Worm (Caenorhabditis elegans) whole organism, L3 larva: ENCODE data around the gene Y54F10AR.2.

Experiments
- R02D3.7 ChIP-seq: fragments of 150-350 bp; optimal IDR thresholded peaks from 2 replicates; lab custom pipeline; 2014; ENCODE audit warnings: missing biosample characterization, missing genetic modification characterization
- ZK546.5 ChIP-seq: sonication (generic microtip); optimal IDR thresholded peaks from 2 replicates; lab custom pipeline; 2017; ENCODE audit warnings: missing biosample characterization, missing genetic modification characterization
- aly-2 ChIP-seq: fragments of 150-350 bp; optimal IDR thresholded peaks from 2 replicates; lab custom pipeline; 2014; ENCODE audit warnings: missing biosample characterization, missing genetic modification characterization
- ama-1 ChIP-seq: fragments of 150-350 bp; optimal IDR thresholded peaks from 2 replicates; lab custom pipeline; 2018
- ceh-16 ChIP-seq: sonication (generic microtip); optimal IDR thresholded peaks from 2 replicates; lab custom pipeline; 2017; ENCODE audit warnings: missing biosample characterization, missing genetic modification characterization
- ceh-28 ChIP-seq: fragments of 150-350 bp; optimal IDR thresholded peaks from 2 replicates; lab custom pipeline; 2014; ENCODE audit warnings: missing biosample characterization, missing genetic modification reagents, missing genetic modification characterization
- ceh-82 ChIP-seq: fragments of 150-350 bp; optimal IDR thresholded peaks from 2 replicates; lab custom pipeline; 2014; ENCODE audit warnings: missing biosample characterization, missing genetic modification characterization
- ceh-9 ChIP-seq: sonication (generic microtip); optimal IDR thresholded peaks from 2 replicates; lab custom pipeline; 2018; ENCODE audit warnings: missing biosample characterization, missing genetic modification characterization
- daf-12 ChIP-seq: fragments of 150-350 bp; optimal IDR thresholded peaks from 2 replicates; lab custom pipeline; 2014; ENCODE audit warnings: missing biosample characterization, missing genetic modification reagents, missing genetic modification characterization
- egl-27 ChIP-seq: sonication (generic microtip); optimal IDR thresholded peaks from 4 replicates; lab custom pipeline; 2017; ENCODE audit warnings: missing biosample characterization, missing genetic modification reagents, missing genetic modification characterization
- egl-5 ChIP-seq: fragments of 150-350 bp; optimal IDR thresholded peaks from 2 replicates; lab custom pipeline; 2017; ENCODE audit warnings: missing biosample characterization, missing genetic modification reagents, missing genetic modification characterization, inconsistent platforms
- elt-1 ChIP-seq: fragments of 150-350 bp; optimal IDR thresholded peaks from 2 replicates; lab custom pipeline; 2014; ENCODE audit warnings: missing biosample characterization, missing genetic modification characterization
- elt-2 ChIP-seq: sonication (generic microtip); optimal IDR thresholded peaks from 2 replicates; lab custom pipeline; 2016; ENCODE audit warnings: missing genetic modification reagents, mild to moderate bottlenecking, missing genetic modification characterization, missing compliant biosample characterization
- elt-3 ChIP-seq, 3 experiments: fragments of 150-350 bp in 1 of 3; sonication (generic microtip) in 2 of 3; optimal IDR thresholded peaks; 2 replicates in 2 of 3; 4 replicates in 1 of 3; lab custom pipeline; 2014 to 2017; ENCODE audit warnings: missing biosample characterization in 3 of 3, missing genetic modification characterization in 3 of 3
- eor-1 ChIP-seq, 2 experiments: fragments of 150-350 bp; optimal IDR thresholded peaks; 2 replicates each; lab custom pipeline; 2014 to 2018; ENCODE audit warnings: missing biosample characterization in 2 of 2, missing genetic modification characterization in 2 of 2
- fkh-10 ChIP-seq: sonication (generic microtip); optimal IDR thresholded peaks from 2 replicates; lab custom pipeline; 2017; ENCODE audit warnings: missing biosample characterization, missing genetic modification reagents, missing genetic modification characterization
- fkh-2 ChIP-seq: fragments of 150-350 bp; optimal IDR thresholded peaks from 2 replicates; lab custom pipeline; 2014; ENCODE audit warnings: missing biosample characterization, missing genetic modification reagents, missing genetic modification characterization
- fos-1 ChIP-seq: fragments of 150-350 bp; optimal IDR thresholded peaks from 2 replicates; lab custom pipeline; 2014; ENCODE audit warnings: missing biosample characterization, missing genetic modification characterization
- hmg-11 ChIP-seq: sonication (generic microtip); optimal IDR thresholded peaks from 2 replicates; lab custom pipeline; 2016; ENCODE audit warnings: missing genetic modification characterization, missing compliant biosample characterization
- jun-1 ChIP-seq: fragments of 150-350 bp; optimal IDR thresholded peaks from 2 replicates; lab custom pipeline; 2014; ENCODE audit warnings: missing biosample characterization, missing genetic modification reagents, missing genetic modification characterization
- lin-15B ChIP-seq: fragments of 150-350 bp; optimal IDR thresholded peaks from 2 replicates; lab custom pipeline; 2014; ENCODE audit warnings: missing biosample characterization, missing genetic modification characterization
- lin-39 ChIP-seq: fragments of 150-350 bp; optimal IDR thresholded peaks from 2 replicates; lab custom pipeline; 2018; ENCODE audit warnings: missing biosample characterization, missing genetic modification reagents, missing genetic modification characterization
- lsy-12 ChIP-seq: sonication (generic microtip); optimal IDR thresholded peaks from 2 replicates; lab custom pipeline; 2016; ENCODE audit warnings: mild to moderate bottlenecking, missing genetic modification characterization, missing compliant biosample characterization
- mdl-1 ChIP-seq: fragments of 150-350 bp; optimal IDR thresholded peaks from 2 replicates; lab custom pipeline; 2014; ENCODE audit warnings: missing biosample characterization, missing genetic modification characterization
- mml-1 ChIP-seq: fragments of 150-350 bp; sonication (generic microtip); optimal IDR thresholded peaks from 3 replicates; lab custom pipeline; 2014; ENCODE audit warnings: missing biosample characterization, missing genetic modification characterization
- nfya-1 ChIP-seq: sonication (generic microtip); optimal IDR thresholded peaks from 2 replicates; lab custom pipeline; 2017; ENCODE audit warnings: missing genetic modification characterization, mild to moderate bottlenecking, missing compliant biosample characterization, antibody characterized with exemption, moderate library complexity; ENCODE audit not compliant: insufficient read depth
- nhr-11 ChIP-seq: fragments of 150-350 bp; optimal IDR thresholded peaks from 2 replicates; lab custom pipeline; 2014; ENCODE audit warnings: missing biosample characterization, missing genetic modification characterization
- nhr-12 ChIP-seq: fragments of 150-350 bp; optimal IDR thresholded peaks from 2 replicates; lab custom pipeline; 2014; ENCODE audit warnings: missing biosample characterization, missing genetic modification characterization
- nhr-23 ChIP-seq: fragments of 150-350 bp; optimal IDR thresholded peaks from 2 replicates; lab custom pipeline; 2014; ENCODE audit warnings: missing biosample characterization, missing genetic modification reagents, missing genetic modification characterization
- nhr-237 ChIP-seq: fragments of 150-350 bp; optimal IDR thresholded peaks from 2 replicates; lab custom pipeline; 2014; ENCODE audit warnings: missing biosample characterization, missing genetic modification characterization
- nhr-25 ChIP-seq: sonication (generic microtip); optimal IDR thresholded peaks from 2 replicates; lab custom pipeline; 2017; ENCODE audit warnings: missing biosample characterization, missing genetic modification characterization
- nhr-28 ChIP-seq: fragments of 150-350 bp; optimal IDR thresholded peaks from 2 replicates; lab custom pipeline; 2014; ENCODE audit warnings: missing biosample characterization, missing genetic modification characterization
- nhr-43 ChIP-seq: sonication (generic microtip); optimal IDR thresholded peaks from 2 replicates; lab custom pipeline; 2016; ENCODE audit warnings: mild to moderate bottlenecking, missing genetic modification characterization, missing compliant biosample characterization; ENCODE audit not compliant: poor library complexity, severe bottlenecking
- nhr-67 ChIP-seq: fragments of 150-350 bp; optimal IDR thresholded peaks from 2 replicates; lab custom pipeline; 2014; ENCODE audit warnings: missing biosample characterization, missing genetic modification characterization
- nhr-76 ChIP-seq: fragments of 150-350 bp; sonication (generic microtip); optimal IDR thresholded peaks from 5 replicates; lab custom pipeline; 2014; ENCODE audit warnings: missing biosample characterization, missing genetic modification characterization
- nhr-77 ChIP-seq: fragments of 150-350 bp; optimal IDR thresholded peaks from 2 replicates; lab custom pipeline; 2014; ENCODE audit warnings: missing biosample characterization, missing genetic modification characterization
- pha-4 ChIP-seq: fragments of 150-350 bp; optimal IDR thresholded peaks from 2 replicates; lab custom pipeline; 2014; ENCODE audit warnings: missing biosample characterization, missing genetic modification reagents, missing genetic modification characterization
- pqm-1 ChIP-seq: fragments of 150-350 bp; optimal IDR thresholded peaks from 2 replicates; lab custom pipeline; 2017; ENCODE audit warnings: missing biosample characterization, missing genetic modification characterization, inconsistent platforms
- sea-2 ChIP-seq: fragments of 150-350 bp; sonication (generic microtip); optimal IDR thresholded peaks from 4 replicates; lab custom pipeline; 2014; ENCODE audit warnings: missing biosample characterization, missing genetic modification reagents, missing genetic modification characterization
- skn-1 ChIP-seq: fragments of 150-350 bp; optimal IDR thresholded peaks from 2 replicates; lab custom pipeline; 2014; ENCODE audit warnings: missing biosample characterization, missing genetic modification characterization
- snpc-4 ChIP-seq: fragments of 150-350 bp; optimal IDR thresholded peaks from 2 replicates; lab custom pipeline; 2014; ENCODE audit warnings: missing biosample characterization, missing genetic modification characterization
- tbx-2 ChIP-seq: sonication (generic microtip); optimal IDR thresholded peaks from 2 replicates; lab custom pipeline; 2016; ENCODE audit warnings: mild to moderate bottlenecking, missing genetic modification characterization, missing compliant biosample characterization
- unc-39 ChIP-seq: sonication (generic microtip); optimal IDR thresholded peaks from 4 replicates; lab custom pipeline; 2017; ENCODE audit warnings: missing biosample characterization, missing genetic modification characterization
- unc-62 ChIP-seq: fragments of 150-350 bp; sonication (generic microtip); optimal IDR thresholded peaks from 4 replicates; lab custom pipeline; 2014; ENCODE audit warnings: missing biosample characterization, missing genetic modification reagents, missing genetic modification characterization
- zag-1 ChIP-seq: fragments of 150-350 bp; optimal IDR thresholded peaks from 2 replicates; lab custom pipeline; 2014; ENCODE audit warnings: missing biosample characterization, missing genetic modification characterization
- ztf-11 ChIP-seq: fragments of 150-350 bp; optimal IDR thresholded peaks from 2 replicates; lab custom pipeline; 2014; ENCODE audit warnings: missing biosample characterization, missing genetic modification characterization
- ztf-4 ChIP-seq: fragments of 150-350 bp; optimal IDR thresholded peaks from 2 replicates; lab custom pipeline; 2014; ENCODE audit warnings: missing biosample characterization, missing genetic modification characterization

Y54F10AR.2 gene

DNA sequence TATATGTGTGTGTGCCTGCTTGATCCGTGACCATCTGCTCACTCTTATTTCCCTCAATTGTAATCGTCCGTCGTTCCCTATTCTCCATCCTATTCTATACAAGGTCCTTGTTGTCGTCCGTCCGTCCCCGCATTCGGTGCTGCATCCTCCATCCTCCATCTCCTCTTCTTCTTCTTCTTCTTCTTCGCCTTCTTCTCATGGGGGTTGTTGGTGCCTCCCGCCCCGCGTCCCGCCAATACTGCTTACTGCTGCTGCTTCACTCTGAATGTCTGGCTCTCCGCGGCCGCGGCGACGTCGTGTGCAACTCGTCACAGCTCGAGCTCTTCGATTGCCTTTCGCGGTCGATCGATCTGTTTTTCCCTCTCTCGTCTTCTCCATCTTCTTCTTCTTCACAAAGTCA, 36.2 kb downstream of the Y54F10AR.2 start:
- TF ChIP-seq lin-15B (peak; percentile 17), nfya-1 (peak; percentile 59), egl-27 (tag; lab: Kevin White, UChicago) (no peak), ceh-16 (tag; lab: Kevin White, UChicago) (no peak), nhr-25 (tag; lab: Kevin White, UChicago) (no peak), daf-12 (tag; lab: Kevin White, UChicago) (no peak), ama-1 (lab: Kevin White, UChicago) (no peak), nhr-76 (tag; lab: Kevin White, UChicago) (no peak), snpc-4 (peak; percentile 31), nhr-67 (tag; lab: Kevin White, UChicago) (no peak), lin-39 (tag; lab: Kevin White, UChicago) (peak; percentile 69), pqm-1 (no peak), ceh-9 (tag; lab: Kevin White, UChicago) (no peak), zag-1 (tag; lab: Kevin White, UChicago) (no peak), eor-1 (tag; optimal IDR thresholded peaks at IDR 0.05; lab: Kevin White, UChicago) (no peak), fkh-10 (no peak), R02D3.7 (tag; lab: Kevin White, UChicago) (no peak), nhr-12 (no peak), skn-1 (tag; lab: Kevin White, UChicago) (no peak), hmg-11 (tag; lab: Kevin White, UChicago) (peak; percentile 51), egl-5 (tag; lab: Kevin White, UChicago) (no peak)

DNA sequence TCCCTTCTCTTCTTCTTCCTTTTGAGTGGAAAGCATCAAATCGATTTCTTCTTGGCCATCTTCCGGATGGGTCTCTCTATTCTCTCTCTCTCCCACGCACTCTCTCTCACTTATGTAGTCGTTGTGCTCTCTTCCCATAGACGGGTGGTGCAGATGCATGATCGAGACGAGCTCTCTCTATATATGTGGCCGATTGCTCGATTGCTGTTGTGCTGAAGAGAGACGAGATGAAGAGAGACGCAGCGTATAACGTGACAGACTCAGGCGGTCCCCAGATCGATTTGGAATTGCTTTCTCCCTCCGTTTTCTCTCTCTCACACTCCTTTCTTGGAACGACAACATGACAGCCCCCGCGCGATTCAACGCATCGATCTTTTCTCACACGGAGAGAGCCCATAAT, 38.6 kb downstream of the Y54F10AR.2 start:
- no peak for TF ChIP-seq fkh-2 (tag; lab: Kevin White, UChicago)
- no peak for TF ChIP-seq eor-1 (tag; optimal IDR thresholded peaks at IDR 0.05; lab: Kevin White, UChicago)
- TF ChIP-seq nhr-28 (tag; lab: Kevin White, UChicago), result no peak
- TF ChIP-seq ceh-9 (tag; lab: Kevin White, UChicago), result no peak
- no peak for TF ChIP-seq ztf-11 (tag; lab: Kevin White, UChicago)
- TF ChIP-seq daf-12 (tag; lab: Kevin White, UChicago), result no peak
- no peak for TF ChIP-seq nhr-77 (tag; lab: Kevin White, UChicago)
- TF ChIP-seq tbx-2 (tag; lab: Kevin White, UChicago), result peak; percentile 43
- no peak for TF ChIP-seq nhr-23 (tag; lab: Kevin White, UChicago)
- TF ChIP-seq nhr-237, result no peak
- TF ChIP-seq ceh-16 (tag; lab: Kevin White, UChicago), result no peak
- TF ChIP-seq egl-27 (tag; lab: Kevin White, UChicago), result no peak
- peak; percentile 8 for TF ChIP-seq nhr-11 (tag; lab: Kevin White, UChicago)
- TF ChIP-seq pha-4 (tag; lab: Kevin White, UChicago), result no peak
- TF ChIP-seq snpc-4, result no peak
- TF ChIP-seq aly-2 (tag; lab: Kevin White, UChicago), result no peak
- TF ChIP-seq nhr-43 (tag; lab: Kevin White, UChicago), result no peak
- TF ChIP-seq mdl-1 (tag; lab: Kevin White, UChicago), result no peak
- TF ChIP-seq lin-15B, result peak; percentile 7
- TF ChIP-seq ZK546.5, result no peak
- no peak for TF ChIP-seq elt-3 (tag; optimal IDR thresholded peaks at IDR 0.05; lab: Kevin White, UChicago)
- TF ChIP-seq ztf-4 (tag; lab: Kevin White, UChicago), result no peak
- no peak for TF ChIP-seq elt-1
- TF ChIP-seq fkh-10, result no peak
- no peak for TF ChIP-seq mml-1 (tag; lab: Kevin White, UChicago)
- TF ChIP-seq ceh-82 (tag; lab: Kevin White, UChicago), result no peak
- no peak for TF ChIP-seq unc-62 (GFP tag; lab: Kevin White, UChicago)
- peak; percentile 67 for TF ChIP-seq nfya-1
- TF ChIP-seq nhr-25 (tag; lab: Kevin White, UChicago), result no peak
- TF ChIP-seq hmg-11 (tag; lab: Kevin White, UChicago), result peak; percentile 49
- no peak for TF ChIP-seq nhr-67 (tag; lab: Kevin White, UChicago)
- TF ChIP-seq egl-5 (tag; lab: Kevin White, UChicago), result no peak
- TF ChIP-seq sea-2 (GFP tag; lab: Kevin White, UChicago), result peak; percentile 6
- TF ChIP-seq ama-1 (lab: Kevin White, UChicago), result no peak
- TF ChIP-seq nhr-76 (tag; lab: Kevin White, UChicago), result no peak
- TF ChIP-seq jun-1 (tag; lab: Kevin White, UChicago), result no peak
- no peak for TF ChIP-seq fos-1 (tag; lab: Kevin White, UChicago)
- peak; percentile 15 for TF ChIP-seq lin-39 (tag; lab: Kevin White, UChicago)
- TF ChIP-seq nhr-12, result no peak
- no peak for TF ChIP-seq R02D3.7 (tag; lab: Kevin White, UChicago)
- no peak for TF ChIP-seq pqm-1
- no peak for TF ChIP-seq zag-1 (tag; lab: Kevin White, UChicago)
- TF ChIP-seq elt-2, result no peak
- peak; percentile 52 for TF ChIP-seq ceh-28 (tag; lab: Kevin White, UChicago)
- TF ChIP-seq unc-39 (tag; lab: Kevin White, UChicago), result no peak
- no peak for TF ChIP-seq skn-1 (tag; lab: Kevin White, UChicago)
- TF ChIP-seq lsy-12 (tag; lab: Kevin White, UChicago), result no peak
- TF ChIP-seq, all 47 proteins: peak for 8
